Fruit fly (Drosophila melanogaster) whole organism, embryonic: ENCODE data around the gene ksr.

Experiments used
- Aef1 ChIP-seq: fragments of 200-800 bp; sonication (Bioruptor generic); IDR thresholded peaks from 3 replicates; pipeline ENCODE4 v1.3.6; 2022; ENCODE audit warnings: missing biosample characterization, missing genetic modification characterization
- Atf3 ChIP-seq: fragments of 200-800 bp; sonication (Bioruptor generic); optimal IDR thresholded peaks from 3 replicates; lab custom pipeline; 2016; ENCODE audit warnings: missing biosample characterization, missing genetic modification characterization
- CG10209 ChIP-seq: fragments of 200-800 bp; sonication (Bioruptor generic); optimal IDR thresholded peaks from 3 replicates; lab custom pipeline; 2017; ENCODE audit warnings: missing biosample characterization, mild to moderate bottlenecking, missing genetic modification characterization, missing genetic modification reagents
- CG1024 ChIP-seq: fragments of 200-800 bp; sonication (Bioruptor generic); IDR thresholded peaks from 2 replicates; pipeline ENCODE4 v1.3.6; 2022; ENCODE audit warnings: missing biosample characterization, missing genetic modification characterization
- CG11247 ChIP-seq: fragments of 200-800 bp; sonication (Bioruptor generic); IDR thresholded peaks from 2 replicates; pipeline ENCODE4 v1.3.6; 2022; ENCODE audit warnings: missing biosample characterization, missing genetic modification characterization
- CG11398 ChIP-seq: fragments of 200-800 bp; sonication (Bioruptor generic); optimal IDR thresholded peaks from 2 replicates; lab custom pipeline; 2016; ENCODE audit warnings: missing biosample characterization, missing genetic modification characterization
- CG11723 ChIP-seq: fragments of 200-800 bp; sonication (Bioruptor generic); optimal IDR thresholded peaks from 2 replicates; lab custom pipeline; 2017; ENCODE audit warnings: missing biosample characterization, mild to moderate bottlenecking, missing genetic modification characterization
- CG13775 ChIP-seq: fragments of 200-800 bp; sonication (Bioruptor generic); optimal IDR thresholded peaks from 3 replicates; lab custom pipeline; 2017; ENCODE audit warnings: missing biosample characterization, mild to moderate bottlenecking, missing genetic modification characterization
- CG14667 ChIP-seq: fragments of 200-800 bp; sonication (Bioruptor generic); IDR thresholded peaks from 2 replicates; pipeline ENCODE4 v1.3.6; 2022; ENCODE audit warnings: missing biosample characterization, missing genetic modification characterization
- CG1602 ChIP-seq: fragments of 200-800 bp; sonication (Bioruptor generic); optimal IDR thresholded peaks from 3 replicates; lab custom pipeline; 2016; ENCODE audit warnings: missing biosample characterization, missing genetic modification characterization
- CG16813 ChIP-seq: fragments of 200-800 bp; sonication (Bioruptor generic); IDR thresholded peaks from 3 replicates; pipeline ENCODE4 v1.3.6; 2022; ENCODE audit warnings: missing biosample characterization, missing genetic modification characterization; ENCODE audit not compliant: partially characterized antibody
- CG18764 ChIP-seq: fragments of 200-800 bp; sonication (Bioruptor generic); optimal IDR thresholded peaks from 3 replicates; lab custom pipeline; 2016; ENCODE audit warnings: missing biosample characterization, missing genetic modification characterization
- CG2129 ChIP-seq: fragments of 200-800 bp; sonication (Bioruptor generic); IDR thresholded peaks from 2 replicates; pipeline ENCODE4 v1.3.6; 2022; ENCODE audit warnings: missing biosample characterization, missing genetic modification characterization; ENCODE audit not compliant: partially characterized antibody
- CG2199 ChIP-seq: fragments of 200-800 bp; sonication (Bioruptor generic); IDR thresholded peaks from 3 replicates; pipeline ENCODE4 v1.3.6; 2022; ENCODE audit warnings: missing biosample characterization, missing genetic modification characterization
- CG2678 ChIP-seq: fragments of 200-800 bp; sonication (Bioruptor generic); optimal IDR thresholded peaks from 3 replicates; lab custom pipeline; 2019; ENCODE audit warnings: missing biosample characterization, mild to moderate bottlenecking, missing genetic modification characterization, moderate library complexity
- CG32767 ChIP-seq: fragments of 200-800 bp; sonication (Bioruptor generic); IDR thresholded peaks from 2 replicates; pipeline ENCODE4 v1.3.6; 2022; ENCODE audit warnings: missing biosample characterization, missing genetic modification characterization
- CG3847 ChIP-seq: fragments of 200-800 bp; sonication (Bioruptor generic); IDR thresholded peaks from 2 replicates; pipeline ENCODE4 v1.3.6; 2022; ENCODE audit warnings: missing biosample characterization, missing genetic modification characterization
- CG4404 ChIP-seq: fragments of 200-800 bp; sonication (Bioruptor generic); IDR thresholded peaks from 2 replicates; pipeline ENCODE4 v1.3.6; 2022; ENCODE audit warnings: missing biosample characterization, missing genetic modification characterization
- CG5180 ChIP-seq: fragments of 200-800 bp; sonication (Bioruptor generic); optimal IDR thresholded peaks from 3 replicates; lab custom pipeline; 2017; ENCODE audit warnings: missing biosample characterization, missing genetic modification characterization, mild to moderate bottlenecking, moderate library complexity, missing genetic modification reagents
- CG8478 ChIP-seq: fragments of >200 bp; optimal IDR thresholded peaks from 2 replicates; lab custom pipeline; 2018
- CG8924 ChIP-seq: fragments of 200-800 bp; optimal IDR thresholded peaks from 3 replicates; lab custom pipeline; 2019; ENCODE audit warnings: missing biosample characterization, mild to moderate bottlenecking, missing genetic modification characterization, moderate library complexity
- CG9609 ChIP-seq: fragments of 200-800 bp; sonication (Bioruptor generic); optimal IDR thresholded peaks from 3 replicates; lab custom pipeline; 2016; ENCODE audit warnings: missing biosample characterization, missing genetic modification characterization
- CG9727 ChIP-seq: fragments of 200-800 bp; sonication (Bioruptor generic); optimal IDR thresholded peaks from 3 replicates; lab custom pipeline; 2017; ENCODE audit warnings: missing biosample characterization, mild to moderate bottlenecking, missing genetic modification characterization
- CG9817 ChIP-seq: fragments of 200-800 bp; sonication (Bioruptor generic); optimal IDR thresholded peaks from 2 replicates; lab custom pipeline; 2018; ENCODE audit warnings: missing biosample characterization, mild to moderate bottlenecking, missing genetic modification characterization, moderate library complexity
- CHES-1-like ChIP-seq: fragments of 200-800 bp; sonication (Bioruptor generic); optimal IDR thresholded peaks from 2 replicates; lab custom pipeline; 2016; ENCODE audit warnings: missing biosample characterization, missing genetic modification characterization
- D19A ChIP-seq: fragments of 200-800 bp; optimal IDR thresholded peaks from 3 replicates; lab custom pipeline; 2019; ENCODE audit warnings: missing biosample characterization, mild to moderate bottlenecking, missing genetic modification characterization, moderate library complexity
- Dll ChIP-seq: fragments of 200-800 bp; sonication (Bioruptor generic); IDR thresholded peaks from 4 replicates; pipeline ENCODE4 v1.3.6; 2022; ENCODE audit warnings: missing biosample characterization, missing genetic modification characterization; ENCODE audit not compliant: partially characterized antibody
- Dp ChIP-seq: fragments of 200-800 bp; sonication (Bioruptor generic); optimal IDR thresholded peaks from 2 replicates; lab custom pipeline; 2018; ENCODE audit warnings: missing biosample characterization, mild to moderate bottlenecking, missing genetic modification characterization, moderate library complexity
- ERR ChIP-seq: fragments of 200-800 bp; sonication (Bioruptor generic); optimal IDR thresholded peaks from 2 replicates; lab custom pipeline; 2016; ENCODE audit warnings: missing biosample characterization, missing genetic modification characterization
- Fer1 ChIP-seq: fragments of 200-800 bp; sonication (Bioruptor generic); optimal IDR thresholded peaks from 2 replicates; lab custom pipeline; 2017; ENCODE audit warnings: missing biosample characterization, mild to moderate bottlenecking, missing genetic modification characterization
- Gsc ChIP-seq: fragments of 200-800 bp; sonication (Bioruptor generic); IDR thresholded peaks from 2 replicates; pipeline ENCODE4 v1.3.6; 2022; ENCODE audit warnings: missing biosample characterization, missing genetic modification characterization
- H15 ChIP-seq: fragments of 200-800 bp; sonication (Bioruptor generic); IDR thresholded peaks from 3 replicates; pipeline ENCODE4 v1.3.6; 2022; ENCODE audit warnings: missing biosample characterization, missing genetic modification characterization
- Hr3 ChIP-seq: fragments of 200-800 bp; sonication (Bioruptor generic); optimal IDR thresholded peaks from 3 replicates; lab custom pipeline; 2016; ENCODE audit warnings: missing biosample characterization, missing genetic modification characterization
- Hr51 ChIP-seq, 2 experiments: fragments of 200-800 bp; sonication (Bioruptor generic); optimal IDR thresholded peaks; 2 replicates in 1 of 2; 3 replicates in 1 of 2; lab custom pipeline; 2016 to 2018; ENCODE audit warnings: missing biosample characterization in 2 of 2, missing genetic modification characterization in 2 of 2, mild to moderate bottlenecking in 1 of 2, moderate library complexity in 1 of 2
- Hr78 ChIP-seq, 2 experiments: fragments of 200-800 bp in 1 of 2; fragments of >200 bp in 1 of 2; sonication (Bioruptor generic) in 1 of 2; optimal IDR thresholded peaks; 2 replicates each; lab custom pipeline; 2017 to 2019; ENCODE audit warnings: missing biosample characterization in 2 of 2, missing genetic modification characterization in 2 of 2, mild to moderate bottlenecking in 1 of 2, moderate library complexity in 1 of 2
- NfI ChIP-seq: fragments of 200-800 bp; sonication (Bioruptor generic); optimal IDR thresholded peaks from 3 replicates; lab custom pipeline; 2018; ENCODE audit warnings: missing biosample characterization, mild to moderate bottlenecking, missing genetic modification characterization, moderate library complexity
- Scr ChIP-seq: fragments of 200-800 bp; sonication (Bioruptor generic); IDR thresholded peaks from 2 replicates; pipeline ENCODE4 v1.3.6; 2022; ENCODE audit warnings: missing biosample characterization, missing genetic modification characterization; ENCODE audit not compliant: partially characterized antibody
- Sox102F ChIP-seq: fragments of 200-800 bp; sonication (Bioruptor generic); optimal IDR thresholded peaks from 2 replicates; lab custom pipeline; 2018; ENCODE audit warnings: missing biosample characterization, mild to moderate bottlenecking, missing genetic modification characterization, moderate library complexity
- eyg ChIP-seq: fragments of 200-800 bp; sonication (Bioruptor generic); optimal IDR thresholded peaks from 3 replicates; lab custom pipeline; 2016; ENCODE audit warnings: missing biosample characterization, missing genetic modification characterization
- ham ChIP-seq: fragments of 200-800 bp; sonication (Bioruptor generic); IDR thresholded peaks from 2 replicates; pipeline ENCODE4 v1.3.6; 2022; ENCODE audit warnings: missing biosample characterization, missing genetic modification characterization
- jigr1 ChIP-seq: fragments of 200-800 bp; sonication (Bioruptor generic); IDR thresholded peaks from 3 replicates; pipeline ENCODE4 v1.3.6; 2022; ENCODE audit warnings: missing biosample characterization, missing genetic modification characterization
- jing ChIP-seq: fragments of 200-800 bp; sonication (Bioruptor generic); optimal IDR thresholded peaks from 2 replicates; lab custom pipeline; 2018; ENCODE audit warnings: missing biosample characterization, mild to moderate bottlenecking, missing genetic modification characterization
- kay ChIP-seq: fragments of 200-800 bp; sonication (Bioruptor generic); optimal IDR thresholded peaks from 2 replicates; lab custom pipeline; 2016; ENCODE audit warnings: missing biosample characterization, missing genetic modification characterization
- onecut ChIP-seq: fragments of 200-800 bp; sonication (Bioruptor generic); IDR thresholded peaks from 2 replicates; pipeline ENCODE4 v1.3.6; 2022; ENCODE audit warnings: missing biosample characterization, missing genetic modification characterization
- rib ChIP-seq: fragments of 200-800 bp; sonication (Bioruptor generic); IDR thresholded peaks from 2 replicates; pipeline ENCODE4 v1.3.6; 2022; ENCODE audit warnings: missing biosample characterization, missing genetic modification characterization
- row ChIP-seq: fragments of 200-800 bp; sonication (Bioruptor generic); IDR thresholded peaks from 3 replicates; pipeline ENCODE4 v1.3.6; 2022; ENCODE audit warnings: missing biosample characterization, missing genetic modification characterization
- wor ChIP-seq: fragments of 200-800 bp; sonication (Bioruptor generic); IDR thresholded peaks from 2 replicates; pipeline ENCODE4 v1.3.6; 2022; ENCODE audit warnings: missing biosample characterization, missing genetic modification characterization
- zf30C ChIP-seq: fragments of 200-800 bp; sonication (Bioruptor generic); optimal IDR thresholded peaks from 3 replicates; lab custom pipeline; 2018; ENCODE audit warnings: missing biosample characterization, mild to moderate bottlenecking, missing genetic modification characterization

Gene ksr

dm6 chr3R:5474551-5474950 lies 9.2 kb downstream of the ksr start, which contains the start of the genes CG45100, HDAC3 and Hcs (continued):
- TF ChIP-seq row (peak; percentile 97), CG1024 (GFP tag; lab: Robert Waterston, UW) (no peak), Hr3 (GFP tag; lab: Kevin White, UChicago) (peak; percentile 47), CG16813 (peak; percentile 90), CG2678 (tag; lab: Kevin White, UChicago) (no peak), Hr51 (GFP tag; optimal IDR thresholded peaks at IDR 0.05; lab: Kevin White, UChicago) (peak in 1 of 2 experiments; percentile 55), CG8924 (tag; lab: Kevin White, UChicago) (no peak), CG9609 (GFP tag; lab: Kevin White, UChicago) (peak; percentile 44), NfI (no peak), wor (no peak), CG2199 (GFP tag; lab: Robert Waterston, UW) (no peak), Gsc (GFP tag; lab: Robert Waterston, UW) (no peak), CG9727 (GFP tag; lab: Kevin White, UChicago) (peak; percentile 39), CG32767 (no peak), CG11398 (GFP tag; lab: Kevin White, UChicago) (no peak), H15 (GFP tag; lab: Robert Waterston, UW) (no peak), CG10209 (GFP tag; lab: Kevin White, UChicago) (no peak), rib (0 out of 2 replicates have a peak, but pooled peaks have one; percentile 41), Dp (GFP tag; lab: Kevin White, UChicago) (peak; percentile 22), kay (GFP tag; lab: Kevin White, UChicago) (no peak), eyg (GFP tag; lab: Kevin White, UChicago) (peak; percentile 28), CG13775 (peak; percentile 57), Aef1 (peak; percentile 44; the same call in 2 of the 3 replicates), Hr78 (GFP tag; optimal IDR thresholded peaks at IDR 0.05; lab: Kevin White, UChicago) (no peak), ham (GFP tag; lab: Robert Waterston, UW) (no peak), ERR (peak; percentile 11), CG11723 (no peak), CG3847 (GFP tag; lab: Robert Waterston, UW) (peak; percentile 50; the same call in 1 of the 2 replicates), D19A (tag; lab: Kevin White, UChicago) (no peak), CG14667 (GFP tag; lab: Robert Waterston, UW) (no peak), CG4404 (GFP tag; lab: Robert Waterston, UW) (peak; percentile 42), zf30C (no peak), onecut (GFP tag; lab: Robert Waterston, UW) (no peak), CHES-1-like (GFP tag; lab: Kevin White, UChicago) (peak; percentile 77), CG5180 (GFP tag; lab: Kevin White, UChicago) (no peak), jigr1 (GFP tag; lab: Robert Waterston, UW) (no peak), Sox102F (GFP tag; lab: Kevin White, UChicago) (no peak), CG1602 (peak; percentile 2), Fer1 (GFP tag; lab: Kevin White, UChicago) (peak; percentile 53), Atf3 (GFP tag; lab: Kevin White, UChicago) (peak; percentile 2), CG11247 (GFP tag; lab: Robert Waterston, UW) (no peak), CG8478 (lab: Kevin White, UChicago) (no peak), CG18764 (GFP tag; lab: Kevin White, UChicago) (no peak), CG9817 (tag; lab: Kevin White, UChicago) (peak; percentile 61), Dll (GFP tag; lab: Robert Waterston, UW) (peak; percentile 93), jing (GFP tag; lab: Kevin White, UChicago) (no peak), CG2129 (GFP tag; lab: Robert Waterston, UW) (peak; percentile 85), Scr (GFP tag; lab: Robert Waterston, UW) (peak; percentile 93)
